Worm (Caenorhabditis elegans) whole organism, L4/young adult: Measurements from ENCODE around the gene B0035.13.

ENCODE experiments used
- W03F9.2 ChIP-seq: fragments of 150-350 bp; optimal IDR thresholded peaks from 2 replicates; lab custom pipeline; 2014; ENCODE audit warnings: missing biosample characterization, missing genetic modification characterization
- him-1 ChIP-seq: sonication (generic microtip); optimal IDR thresholded peaks from 2 replicates; lab custom pipeline; 2016; ENCODE audit warnings: missing genotype, missing genetic modification reagents, missing genetic modification characterization, missing compliant biosample characterization

ce11 chrIV:11260544-11261227 lies 45.8 kb downstream of the B0035.13 start, which contains the start of gene C05C12.5:
- TF ChIP-seq W03F9.2 (tag; lab: Kevin White, UChicago) = no peak
- TF ChIP-seq him-1 (tag; lab: Kevin White, UChicago) = no peak
